3 worm cellular contexts compared by ENCODE assay signal in the genomic region with DNA sequence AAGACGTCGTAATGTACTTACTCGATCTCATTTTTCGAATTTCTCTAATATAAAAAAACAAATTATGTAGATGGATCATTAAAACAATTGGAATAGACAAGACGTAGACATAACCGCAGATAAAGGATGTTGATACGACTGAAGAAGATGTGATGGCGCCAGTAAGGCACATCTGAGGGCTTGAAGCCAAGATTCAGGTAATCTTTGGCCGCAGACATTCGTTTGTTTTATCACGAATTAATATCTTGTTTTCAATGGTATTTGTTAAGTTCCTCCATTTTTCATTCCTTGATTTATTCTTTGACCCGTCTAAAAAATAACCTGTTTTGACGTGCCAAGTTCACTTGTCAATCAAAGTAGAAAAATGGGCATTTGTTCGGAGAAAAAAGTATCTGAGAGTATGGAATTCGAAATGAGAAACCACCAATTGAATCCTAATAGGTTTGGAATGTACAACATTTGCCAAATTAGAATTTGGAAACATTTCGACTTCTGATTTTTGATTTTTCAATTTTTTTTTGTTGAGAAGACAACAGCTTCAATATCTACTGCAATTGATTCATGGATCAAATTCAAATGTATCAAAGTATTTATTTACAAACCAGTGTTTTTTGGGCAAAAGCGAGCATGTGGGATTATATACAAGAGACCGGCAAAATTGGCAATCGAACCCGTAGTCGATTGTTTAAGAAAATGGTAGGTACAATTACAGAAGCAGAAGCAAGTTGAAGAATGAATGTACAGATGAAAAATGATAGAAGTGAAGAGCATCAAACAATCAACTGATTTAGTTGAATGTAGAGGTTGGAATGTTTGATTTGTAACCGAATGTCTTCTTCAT.
TF ChIP-seq lines count a peak whose summit lies in the region.

No protein-coding gene starts in this region.

TF ChIP-seq in whole organism, L1 larva, 84 proteins besides CTCF, POLR2A, EP300 and RAD21 (continued from another document and continues in another):
- TF ChIP-seq C16A3.4 (tag; optimal IDR thresholded peaks at IDR 0.05; lab: Kevin White, UChicago), result peak; percentile 41
- TF ChIP-seq ets-5 (GFP tag; IDR thresholded peaks at IDR 0.05; lab: Robert Waterston, UW), result no peak
- peak in 5 of 6 experiments; percentile 34 to 72 (median 55) for TF ChIP-seq elt-3 (tag; optimal IDR thresholded peaks at IDR 0.05; lab: Kevin White, UChicago)
- TF ChIP-seq blmp-1 (tag; optimal IDR thresholded peaks at IDR 0.05; lab: Kevin White, UChicago), result peak; percentile 40
- peak; percentile 81 for TF ChIP-seq aly-2 (tag; optimal IDR thresholded peaks at IDR 0.05; lab: Kevin White, UChicago)
- TF ChIP-seq nhr-237 (tag; optimal IDR thresholded peaks at IDR 0.05; lab: Kevin White, UChicago), result no peak
- TF ChIP-seq sup-37 (GFP tag; optimal IDR thresholded peaks at IDR 0.05; lab: Kevin White, UChicago), result no peak
- no peak for TF ChIP-seq lin-39 (tag; optimal IDR thresholded peaks at IDR 0.05; lab: Kevin White, UChicago)
- peak; percentile 94 for TF ChIP-seq nhr-85 (tag; lab: Kevin White, UChicago)
- no peak for TF ChIP-seq ces-1 (GFP tag; optimal IDR thresholded peaks at IDR 0.05; lab: Kevin White, UChicago)
- TF ChIP-seq pag-3 (tag; optimal IDR thresholded peaks at IDR 0.05; lab: Kevin White, UChicago; ENCODE audit: borderline replicate concordance, insufficient read depth), result no peak
- peak; percentile 14 for TF ChIP-seq mep-1 (tag; optimal IDR thresholded peaks at IDR 0.05; lab: Kevin White, UChicago)
- no peak for TF ChIP-seq fkh-8 (tag; optimal IDR thresholded peaks at IDR 0.05; lab: Kevin White, UChicago)
- no peak for TF ChIP-seq rnt-1 (tag; optimal IDR thresholded peaks at IDR 0.05; lab: Kevin White, UChicago)
- no peak for TF ChIP-seq ceh-90 (tag; optimal IDR thresholded peaks at IDR 0.05; lab: Kevin White, UChicago)
- no peak for TF ChIP-seq fkh-4 (tag; optimal IDR thresholded peaks at IDR 0.05; lab: Kevin White, UChicago; ENCODE audit: borderline replicate concordance)
- TF ChIP-seq nhr-77 (tag; optimal IDR thresholded peaks at IDR 0.05; lab: Kevin White, UChicago), result no peak
- no peak for TF ChIP-seq nhr-84 (tag; optimal IDR thresholded peaks at IDR 0.05; lab: Kevin White, UChicago)
- TF ChIP-seq lin-14 (GFP tag; optimal IDR thresholded peaks at IDR 0.05; lab: Kevin White, UChicago), result peak; percentile 37
- TF ChIP-seq lin-15B (tag; optimal IDR thresholded peaks at IDR 0.05; lab: Kevin White, UChicago), result no peak
- TF ChIP-seq hlh-17 (GFP tag; optimal IDR thresholded peaks at IDR 0.05; lab: Kevin White, UChicago; ENCODE audit: borderline replicate concordance), result no peak
- TF ChIP-seq C34B4.2 (tag; optimal IDR thresholded peaks at IDR 0.05; lab: Kevin White, UChicago), result no peak
- peak; percentile 31 for TF ChIP-seq jun-1 (tag; optimal IDR thresholded peaks at IDR 0.05; lab: Kevin White, UChicago)
- TF ChIP-seq mdl-1 (tag; optimal IDR thresholded peaks at IDR 0.05; lab: Kevin White, UChicago), result no peak
- TF ChIP-seq ceh-88 (GFP tag; IDR thresholded peaks at IDR 0.05; lab: Robert Waterston, UW), result no peak
- TF ChIP-seq vab-15 (tag; optimal IDR thresholded peaks at IDR 0.05; lab: Kevin White, UChicago), result no peak
- TF ChIP-seq ceh-82 (tag; optimal IDR thresholded peaks at IDR 0.05; lab: Kevin White, UChicago), result no peak
- no peak for TF ChIP-seq hpl-2 (GFP tag; optimal IDR thresholded peaks at IDR 0.05; lab: Kevin White, UChicago)
- TF ChIP-seq efl-1 (optimal IDR thresholded peaks at IDR 0.05; lab: Kevin White, UChicago), result no peak
- peak in 1 of 2 experiments; percentile 91 for TF ChIP-seq efl-1 (GFP tag; optimal IDR thresholded peaks at IDR 0.05 in 1 of 2; lab: Kevin White, UChicago)
- no peak for TF ChIP-seq xbp-1 (tag; optimal IDR thresholded peaks at IDR 0.05; lab: Kevin White, UChicago)
- no peak for TF ChIP-seq snpc-4 (tag; optimal IDR thresholded peaks at IDR 0.05; lab: Kevin White, UChicago)
- no peak for TF ChIP-seq Y116A8C.19 (tag; optimal IDR thresholded peaks at IDR 0.05; lab: Kevin White, UChicago; ENCODE audit: borderline replicate concordance)
- TF ChIP-seq unc-86 (tag; optimal IDR thresholded peaks at IDR 0.05; lab: Kevin White, UChicago), result no peak
- peak; percentile 20 for TF ChIP-seq snu-23 (GFP tag; optimal IDR thresholded peaks at IDR 0.05; lab: Kevin White, UChicago)
- TF ChIP-seq skn-1 (tag; optimal IDR thresholded peaks at IDR 0.05; lab: Kevin White, UChicago), result no peak
- no peak for TF ChIP-seq sptf-1 (tag; optimal IDR thresholded peaks at IDR 0.05; lab: Kevin White, UChicago)
- TF ChIP-seq lsy-2 (tag; optimal IDR thresholded peaks at IDR 0.05; lab: Kevin White, UChicago), result peak in 1 of 2 experiments; percentile 58
- TF ChIP-seq efl-3 (GFP tag; optimal IDR thresholded peaks at IDR 0.05; lab: Kevin White, UChicago), result no peak
- TF ChIP-seq isw-1 (GFP tag; IDR thresholded peaks at IDR 0.05; lab: Robert Waterston, UW), result no peak
- peak; percentile 55 for TF ChIP-seq pax-3 (tag; optimal IDR thresholded peaks at IDR 0.05; lab: Kevin White, UChicago)

TF ChIP-seq in whole organism, L3 larva, 47 proteins besides CTCF, POLR2A, EP300 and RAD21 (continued from another document):
- no peak for TF ChIP-seq unc-39 (tag; optimal IDR thresholded peaks at IDR 0.05; lab: Kevin White, UChicago)
- TF ChIP-seq lsy-12 (tag; optimal IDR thresholded peaks at IDR 0.05; lab: Kevin White, UChicago), result no peak
- no peak for TF ChIP-seq mml-1 (tag; optimal IDR thresholded peaks at IDR 0.05; lab: Kevin White, UChicago)
- TF ChIP-seq nfya-1 (tag; optimal IDR thresholded peaks at IDR 0.05; lab: Kevin White, UChicago; ENCODE audit: insufficient read depth), result peak; percentile 8
- TF ChIP-seq pqm-1 (tag; optimal IDR thresholded peaks at IDR 0.05; lab: Kevin White, UChicago), result no peak
- TF ChIP-seq nhr-12 (tag; optimal IDR thresholded peaks at IDR 0.05; lab: Kevin White, UChicago), result no peak
- TF ChIP-seq fos-1 (tag; optimal IDR thresholded peaks at IDR 0.05; lab: Kevin White, UChicago), result no peak
- TF ChIP-seq pha-4 (tag; optimal IDR thresholded peaks at IDR 0.05; lab: Kevin White, UChicago), result no peak
- TF ChIP-seq hmg-11 (tag; optimal IDR thresholded peaks at IDR 0.05; lab: Kevin White, UChicago), result no peak
- no peak for TF ChIP-seq mdl-1 (tag; optimal IDR thresholded peaks at IDR 0.05; lab: Kevin White, UChicago)
- TF ChIP-seq daf-12 (tag; optimal IDR thresholded peaks at IDR 0.05; lab: Kevin White, UChicago), result no peak
- no peak for TF ChIP-seq ZK546.5 (tag; optimal IDR thresholded peaks at IDR 0.05; lab: Kevin White, UChicago)
- no peak for TF ChIP-seq ceh-28 (tag; optimal IDR thresholded peaks at IDR 0.05; lab: Kevin White, UChicago)
- TF ChIP-seq fkh-10 (GFP tag; optimal IDR thresholded peaks at IDR 0.05; lab: Kevin White, UChicago), result no peak
- no peak for TF ChIP-seq jun-1 (tag; optimal IDR thresholded peaks at IDR 0.05; lab: Kevin White, UChicago)
- no peak for TF ChIP-seq snpc-4 (tag; optimal IDR thresholded peaks at IDR 0.05; lab: Kevin White, UChicago)
- TF ChIP-seq elt-1 (tag; optimal IDR thresholded peaks at IDR 0.05; lab: Kevin White, UChicago), result no peak
- TF ChIP-seq ama-1 (optimal IDR thresholded peaks at IDR 0.05; lab: Kevin White, UChicago), result peak; percentile 80
- TF ChIP-seq skn-1 (tag; optimal IDR thresholded peaks at IDR 0.05; lab: Kevin White, UChicago), result no peak
- TF ChIP-seq tbx-2 (tag; optimal IDR thresholded peaks at IDR 0.05; lab: Kevin White, UChicago), result peak; percentile 3
- TF ChIP-seq ceh-16 (tag; optimal IDR thresholded peaks at IDR 0.05; lab: Kevin White, UChicago), result no peak
- no peak for TF ChIP-seq zag-1 (tag; optimal IDR thresholded peaks at IDR 0.05; lab: Kevin White, UChicago)
- TF ChIP-seq nhr-67 (tag; optimal IDR thresholded peaks at IDR 0.05; lab: Kevin White, UChicago), result no peak
- no peak for TF ChIP-seq aly-2 (tag; optimal IDR thresholded peaks at IDR 0.05; lab: Kevin White, UChicago)
- no peak for TF ChIP-seq elt-2 (tag; optimal IDR thresholded peaks at IDR 0.05; lab: Kevin White, UChicago)
- TF ChIP-seq ztf-11 (tag; optimal IDR thresholded peaks at IDR 0.05; lab: Kevin White, UChicago), result no peak
- TF ChIP-seq elt-3 (tag; optimal IDR thresholded peaks at IDR 0.05; lab: Kevin White, UChicago), result peak in 1 of 3 experiments; percentile 62
- no peak for TF ChIP-seq sea-2 (GFP tag; optimal IDR thresholded peaks at IDR 0.05; lab: Kevin White, UChicago)
- TF ChIP-seq nhr-237 (tag; optimal IDR thresholded peaks at IDR 0.05; lab: Kevin White, UChicago), result no peak

TF ChIP-seq in whole organism, L4 larva, 104 proteins besides CTCF, POLR2A, EP300 and RAD21 (continued from another document and continues in another):
- peak in 1 of 2 experiments; percentile 97 for TF ChIP-seq unc-62 (GFP tag; optimal IDR thresholded peaks at IDR 0.05 in 1 of 2; lab: Kevin White, UChicago)
- TF ChIP-seq unc-62 (tag; optimal IDR thresholded peaks at IDR 0.05; lab: Kevin White, UChicago), result no peak
- TF ChIP-seq mdl-1 (tag; optimal IDR thresholded peaks at IDR 0.05; lab: Kevin White, UChicago), result no peak
- no peak for TF ChIP-seq lim-7 (GFP tag; IDR thresholded peaks at IDR 0.05; lab: Robert Waterston, UW)
- no peak for TF ChIP-seq unc-39 (tag; optimal IDR thresholded peaks at IDR 0.05; lab: Kevin White, UChicago)
- no peak for TF ChIP-seq hif-1 (tag; optimal IDR thresholded peaks at IDR 0.05; lab: Kevin White, UChicago)
- TF ChIP-seq lin-15B (tag; optimal IDR thresholded peaks at IDR 0.05; lab: Kevin White, UChicago), result no peak
- TF ChIP-seq nhr-111 (GFP tag; optimal IDR thresholded peaks at IDR 0.05; lab: Kevin White, UChicago), result no peak
- no peak for TF ChIP-seq aly-2 (tag; optimal IDR thresholded peaks at IDR 0.05; lab: Kevin White, UChicago)
- TF ChIP-seq nhr-41 (GFP tag; IDR thresholded peaks at IDR 0.05; lab: Robert Waterston, UW), result no peak
- no peak for TF ChIP-seq nhr-77 (tag; optimal IDR thresholded peaks at IDR 0.05; lab: Kevin White, UChicago)
- 0 out of 2 replicates have a peak, but pooled peaks have one; percentile 39 for TF ChIP-seq tra-1 (GFP tag; IDR thresholded peaks at IDR 0.05; lab: Robert Waterston, UW)
- no peak for TF ChIP-seq D1046.2 (GFP tag; IDR thresholded peaks at IDR 0.05; lab: Robert Waterston, UW)
- no peak for TF ChIP-seq dve-1 (tag; optimal IDR thresholded peaks at IDR 0.05; lab: Kevin White, UChicago; ENCODE audit: insufficient read depth)
- TF ChIP-seq mdt-29 (GFP tag; IDR thresholded peaks at IDR 0.05; lab: Robert Waterston, UW), result no peak
- TF ChIP-seq ceh-28 (tag; optimal IDR thresholded peaks at IDR 0.05; lab: Kevin White, UChicago), result no peak
- no peak for TF ChIP-seq ceh-32 (tag; optimal IDR thresholded peaks at IDR 0.05; lab: Kevin White, UChicago; ENCODE audit: poor library complexity)
- no peak for TF ChIP-seq dmd-8 (GFP tag; IDR thresholded peaks at IDR 0.05; lab: Robert Waterston, UW)
- no peak for TF ChIP-seq nhr-11 (tag; optimal IDR thresholded peaks at IDR 0.05; lab: Kevin White, UChicago)
- TF ChIP-seq unc-130 (GFP tag; optimal IDR thresholded peaks at IDR 0.05; lab: Kevin White, UChicago), result no peak
- peak; percentile 81 for TF ChIP-seq nhr-6 (tag; optimal IDR thresholded peaks at IDR 0.05; lab: Kevin White, UChicago)
- no peak for TF ChIP-seq Y105C5A.15 (GFP tag; IDR thresholded peaks at IDR 0.05; lab: Robert Waterston, UW)
- TF ChIP-seq hlh-11 (tag; optimal IDR thresholded peaks at IDR 0.05; lab: Kevin White, UChicago), result no peak
- no peak for TF ChIP-seq ctbp-1 (GFP tag; IDR thresholded peaks at IDR 0.05; lab: Robert Waterston, UW)
- TF ChIP-seq F37D6.2 (tag; optimal IDR thresholded peaks at IDR 0.05; lab: Kevin White, UChicago), result no peak
- TF ChIP-seq zfp-3 (GFP tag; conservative IDR thresholded peaks at IDR 0.05; lab: Robert Waterston, UW), result 0 out of 2 replicates have a peak, but pooled peaks have one; percentile 51
- TF ChIP-seq lin-38 (GFP tag; IDR thresholded peaks at IDR 0.05; lab: Robert Waterston, UW), result no peak
- no peak for TF ChIP-seq madf-9 (GFP tag; conservative IDR thresholded peaks at IDR 0.05; lab: Robert Waterston, UW)
- no peak for TF ChIP-seq jun-1 (tag; optimal IDR thresholded peaks at IDR 0.05; lab: Kevin White, UChicago)
- TF ChIP-seq nhr-42 (GFP tag; IDR thresholded peaks at IDR 0.05; lab: Robert Waterston, UW), result no peak
- TF ChIP-seq pha-4 (GFP tag; IDR thresholded peaks at IDR 0.05; lab: Robert Waterston, UW), result no peak
- TF ChIP-seq pha-4 (tag; optimal IDR thresholded peaks at IDR 0.05; lab: Kevin White, UChicago), result no peak
- no peak for TF ChIP-seq lin-29 (GFP tag; IDR thresholded peaks at IDR 0.05; lab: Robert Waterston, UW)
- no peak for TF ChIP-seq php-3 (GFP tag; IDR thresholded peaks at IDR 0.05; lab: Robert Waterston, UW)
- no peak for TF ChIP-seq saeg-2 (GFP tag; IDR thresholded peaks at IDR 0.05; lab: Robert Waterston, UW)
- TF ChIP-seq dmd-6 (GFP tag; IDR thresholded peaks at IDR 0.05; lab: Robert Waterston, UW), result no peak
- TF ChIP-seq ceh-62 (tag; optimal IDR thresholded peaks at IDR 0.05; lab: Kevin White, UChicago), result no peak
- peak; percentile 39 for TF ChIP-seq nhr-25 (tag; optimal IDR thresholded peaks at IDR 0.05; lab: Kevin White, UChicago; ENCODE audit: borderline replicate concordance, insufficient read depth)
- TF ChIP-seq dmd-9 (GFP tag; IDR thresholded peaks at IDR 0.05; lab: Robert Waterston, UW), result no peak
- no peak for TF ChIP-seq gei-8 (GFP tag; optimal IDR thresholded peaks at IDR 0.05; lab: Kevin White, UChicago)
- TF ChIP-seq R02D3.7 (tag; optimal IDR thresholded peaks at IDR 0.05; lab: Kevin White, UChicago), result no peak
- TF ChIP-seq tag-97 (GFP tag; IDR thresholded peaks at IDR 0.05; lab: Robert Waterston, UW), result no peak
- TF ChIP-seq snpc-1.2 (GFP tag; IDR thresholded peaks at IDR 0.05; lab: Robert Waterston, UW), result 0 out of 2 replicates have a peak, but pooled peaks have one; percentile 25
- no peak for TF ChIP-seq attf-4 (tag; optimal IDR thresholded peaks at IDR 0.05; lab: Kevin White, UChicago)
- TF ChIP-seq pqm-1 (tag; optimal IDR thresholded peaks at IDR 0.05; lab: Kevin White, UChicago), result no peak
- no peak for TF ChIP-seq F26F4.8 (GFP tag; conservative IDR thresholded peaks at IDR 0.05; lab: Robert Waterston, UW)
- no peak for TF ChIP-seq F49E8.2 (tag; optimal IDR thresholded peaks at IDR 0.05; lab: Kevin White, UChicago; ENCODE audit: borderline replicate concordance)
- no peak for TF ChIP-seq madf-5 (GFP tag; IDR thresholded peaks at IDR 0.05; lab: Robert Waterston, UW)
- TF ChIP-seq daf-16 (GFP tag; optimal IDR thresholded peaks at IDR 0.05; lab: Kevin White, UChicago), result no peak
- TF ChIP-seq daf-16 (tag; optimal IDR thresholded peaks at IDR 0.05; lab: Kevin White, UChicago), result no peak
- no peak for TF ChIP-seq T20F7.1 (GFP tag; optimal IDR thresholded peaks at IDR 0.05; lab: Kevin White, UChicago)
- peak; percentile 95 for TF ChIP-seq aha-1 (tag; lab: Kevin White, UChicago)
- no peak for TF ChIP-seq daf-12 (tag; optimal IDR thresholded peaks at IDR 0.05; lab: Kevin White, UChicago)
- TF ChIP-seq lir-3 (tag; optimal IDR thresholded peaks at IDR 0.05; lab: Kevin White, UChicago), result no peak
- no peak for TF ChIP-seq F44E2.7 (GFP tag; IDR thresholded peaks at IDR 0.05; lab: Robert Waterston, UW)
- TF ChIP-seq snpc-4 (tag; optimal IDR thresholded peaks at IDR 0.05; lab: Kevin White, UChicago), result no peak
- TF ChIP-seq ceh-82 (tag; optimal IDR thresholded peaks at IDR 0.05; lab: Kevin White, UChicago), result no peak
- no peak for TF ChIP-seq nhr-76 (tag; optimal IDR thresholded peaks at IDR 0.05; lab: Kevin White, UChicago)
- no peak for TF ChIP-seq nhr-102 (tag; optimal IDR thresholded peaks at IDR 0.05; lab: Kevin White, UChicago)
- peak; percentile 12 for TF ChIP-seq nhr-48 (tag; optimal IDR thresholded peaks at IDR 0.05; lab: Kevin White, UChicago)
- TF ChIP-seq nhr-28 (tag; optimal IDR thresholded peaks at IDR 0.05; lab: Kevin White, UChicago), result peak; percentile 57
- TF ChIP-seq fkh-10 (GFP tag; optimal IDR thresholded peaks at IDR 0.05; lab: Kevin White, UChicago), result no peak
- TF ChIP-seq daf-19 (GFP tag; conservative IDR thresholded peaks at IDR 0.05; lab: Robert Waterston, UW), result no peak
- TF ChIP-seq spr-3 (GFP tag; optimal IDR thresholded peaks at IDR 0.05; lab: Kevin White, UChicago), result no peak
- no peak for TF ChIP-seq duxl-1 (tag; optimal IDR thresholded peaks at IDR 0.05; lab: Kevin White, UChicago; ENCODE audit: poor library complexity)
- peak; percentile 26 for TF ChIP-seq mes-2 (tag; optimal IDR thresholded peaks at IDR 0.05; lab: Kevin White, UChicago; ENCODE audit: poor library complexity, severe bottlenecking)
